Fruit fly (Drosophila melanogaster) whole organism, embryonic: ENCODE measurements around the gene CG14339.
A peak's percentile ranks its signal among the peaks of the same experiment; 100 is the strongest.

ENCODE experiments used
- B-H2 ChIP-seq: fragments of 200-800 bp; sonication (Bioruptor generic); optimal IDR thresholded peaks from 2 replicates; lab custom pipeline; 2018; ENCODE audit warnings: missing biosample characterization, mild to moderate bottlenecking, missing genetic modification characterization
- Bdp1 ChIP-seq: fragments of 200-800 bp; sonication (Bioruptor generic); optimal IDR thresholded peaks from 3 replicates; lab custom pipeline; 2016; ENCODE audit warnings: missing biosample characterization, missing genetic modification characterization
- Blimp-1 ChIP-seq: fragments of 200-800 bp; sonication (Bioruptor generic); optimal IDR thresholded peaks from 3 replicates; lab custom pipeline; 2018; ENCODE audit warnings: missing biosample characterization, missing genetic modification characterization, mild to moderate bottlenecking, moderate library complexity, missing genetic modification reagents
- Bteb2 ChIP-seq: fragments of 200-800 bp; sonication (Bioruptor generic); optimal IDR thresholded peaks from 2 replicates; lab custom pipeline; 2016; ENCODE audit warnings: missing biosample characterization, missing genetic modification characterization
- CG10366 ChIP-seq: fragments of 200-800 bp; sonication (Bioruptor generic); IDR thresholded peaks from 2 replicates; pipeline ENCODE4 v1.3.6; 2022; ENCODE audit warnings: missing biosample characterization, missing genetic modification characterization
- CG11560 ChIP-seq: fragments of 200-800 bp; sonication (Bioruptor generic); IDR thresholded peaks from 3 replicates; pipeline ENCODE4 v1.3.6; 2022; ENCODE audit warnings: missing biosample characterization, missing genetic modification characterization
- CG12391 ChIP-seq: fragments of 200-800 bp; sonication (Bioruptor generic); optimal IDR thresholded peaks from 3 replicates; lab custom pipeline; 2018; ENCODE audit warnings: missing biosample characterization, mild to moderate bottlenecking, missing genetic modification characterization, moderate library complexity
- CG13894 ChIP-seq: fragments of 200-800 bp; sonication (Bioruptor generic); optimal IDR thresholded peaks from 3 replicates; lab custom pipeline; 2018; ENCODE audit warnings: missing biosample characterization, mild to moderate bottlenecking, missing genetic modification characterization, moderate library complexity
- CG14710 ChIP-seq: fragments of 200-800 bp; sonication (Bioruptor generic); optimal IDR thresholded peaks from 3 replicates; lab custom pipeline; 2019; ENCODE audit warnings: missing biosample characterization, mild to moderate bottlenecking, missing genetic modification characterization, moderate library complexity
- CG16779 ChIP-seq: fragments of 200-800 bp; sonication (Bioruptor generic); IDR thresholded peaks from 2 replicates; pipeline ENCODE4 v1.3.6; 2022; ENCODE audit warnings: missing biosample characterization, missing genetic modification characterization
- CG17802 ChIP-seq: fragments of 200-800 bp; sonication (Bioruptor generic); optimal IDR thresholded peaks from 2 replicates; lab custom pipeline; 2018; ENCODE audit warnings: missing biosample characterization, mild to moderate bottlenecking, missing genetic modification characterization, moderate library complexity
- CG31224 ChIP-seq: fragments of 200-800 bp; sonication (Bioruptor generic); IDR thresholded peaks from 2 replicates; pipeline ENCODE4 v1.3.6; 2022; ENCODE audit warnings: missing biosample characterization, missing genetic modification characterization
- CG32532 ChIP-seq: fragments of 200-800 bp; sonication (Bioruptor generic); IDR thresholded peaks from 2 replicates; pipeline ENCODE4 v1.3.6; 2022; ENCODE audit warnings: missing biosample characterization, missing genetic modification characterization
- CG3281 ChIP-seq: fragments of 200-800 bp; sonication (Bioruptor generic); optimal IDR thresholded peaks from 3 replicates; lab custom pipeline; 2017; ENCODE audit warnings: missing biosample characterization, mild to moderate bottlenecking, missing genetic modification characterization
- CG34376 ChIP-seq: fragments of 200-800 bp; sonication (Bioruptor generic); optimal IDR thresholded peaks from 2 replicates; lab custom pipeline; 2018; ENCODE audit warnings: missing biosample characterization, mild to moderate bottlenecking, missing genetic modification characterization
- CG4282 ChIP-seq: fragments of 200-800 bp; sonication (Bioruptor generic); optimal IDR thresholded peaks from 2 replicates; lab custom pipeline; 2016; ENCODE audit warnings: missing biosample characterization, missing genetic modification characterization
- CG4328 ChIP-seq: fragments of 200-800 bp; sonication (Bioruptor generic); optimal IDR thresholded peaks from 3 replicates; lab custom pipeline; 2017; ENCODE audit warnings: missing biosample characterization, missing genetic modification reagents, missing genetic modification characterization
- CG8089 ChIP-seq: fragments of 200-800 bp; sonication (Bioruptor generic); optimal IDR thresholded peaks from 3 replicates; lab custom pipeline; 2016; ENCODE audit warnings: missing biosample characterization, missing genetic modification characterization
- CG9727 ChIP-seq: fragments of 200-800 bp; sonication (Bioruptor generic); optimal IDR thresholded peaks from 3 replicates; lab custom pipeline; 2017; ENCODE audit warnings: missing biosample characterization, mild to moderate bottlenecking, missing genetic modification characterization
- CTCF ChIP-seq: fragments of 200-800 bp; sonication (Bioruptor generic); optimal IDR thresholded peaks from 2 replicates; lab custom pipeline; 2017; ENCODE audit warnings: missing biosample characterization, mild to moderate bottlenecking, missing genetic modification characterization, moderate library complexity
- Chrac-16 ChIP-seq: fragments of 200-800 bp; sonication (Bioruptor generic); optimal IDR thresholded peaks from 3 replicates; lab custom pipeline; 2016; ENCODE audit warnings: missing biosample characterization, missing genetic modification characterization
- Dbx ChIP-seq: fragments of 200-800 bp; sonication (Bioruptor generic); IDR thresholded peaks from 3 replicates; pipeline ENCODE4 v1.3.6; 2022; ENCODE audit warnings: missing biosample characterization, missing genetic modification characterization
- E2f1 ChIP-seq: fragments of 200-800 bp; sonication (Bioruptor generic); IDR thresholded peaks from 2 replicates; pipeline ENCODE4 v1.3.6; 2022; ENCODE audit warnings: missing biosample characterization, missing genetic modification characterization
- Lhr ChIP-seq: fragments of 200-800 bp; sonication (Bioruptor generic); optimal IDR thresholded peaks from 3 replicates; lab custom pipeline; 2017; ENCODE audit warnings: mild to moderate bottlenecking, missing biosample characterization, missing genetic modification reagents, missing genetic modification characterization
- MTF-1 ChIP-seq: fragments of 200-800 bp; sonication (Bioruptor generic); optimal IDR thresholded peaks from 2 replicates; lab custom pipeline; 2018; ENCODE audit warnings: missing biosample characterization, mild to moderate bottlenecking, missing genetic modification characterization, borderline replicate concordance
- Med ChIP-seq: fragments of 200-800 bp; sonication (Bioruptor generic); peaks from one replicate; lab custom pipeline; 2016; ENCODE audit warnings: missing biosample characterization, missing genetic modification characterization, mild to moderate bottlenecking, inconsistent platforms, moderate library complexity
- Mrtf ChIP-seq: fragments of 200-800 bp; sonication (Bioruptor generic); IDR thresholded peaks from 3 replicates; pipeline ENCODE4 v1.3.6; 2022; ENCODE audit warnings: missing biosample characterization, missing genetic modification characterization
- ara ChIP-seq: fragments of 200-800 bp; sonication (Bioruptor generic); IDR thresholded peaks from 2 replicates; pipeline ENCODE4 v1.3.6; 2022; ENCODE audit warnings: missing biosample characterization, missing genetic modification characterization
- cwo ChIP-seq: fragments of 200-800 bp; sonication (Bioruptor generic); optimal IDR thresholded peaks from 3 replicates; lab custom pipeline; 2017; ENCODE audit warnings: missing biosample characterization, missing genetic modification characterization, mild to moderate bottlenecking, moderate library complexity, missing genetic modification reagents
- en ChIP-seq: fragments of 200-800 bp; sonication (Bioruptor generic); optimal IDR thresholded peaks from 2 replicates; lab custom pipeline; 2016; ENCODE audit warnings: missing biosample characterization, missing genetic modification characterization
- eve ChIP-seq, 2 experiments: fragments of >200 bp; optimal IDR thresholded peaks; 2 replicates each; lab custom pipeline; 2017; ENCODE audit warnings: missing biosample characterization in 2 of 2, missing genetic modification characterization in 2 of 2
- exex ChIP-seq: fragments of 200-800 bp; sonication (Bioruptor generic); optimal IDR thresholded peaks from 4 replicates; lab custom pipeline; 2018; ENCODE audit warnings: missing biosample characterization, mild to moderate bottlenecking, missing genetic modification characterization, moderate library complexity
- fd3F ChIP-seq: fragments of 200-800 bp; sonication (Bioruptor generic); optimal IDR thresholded peaks from 2 replicates; lab custom pipeline; 2018; ENCODE audit warnings: missing biosample characterization, mild to moderate bottlenecking, missing genetic modification characterization, moderate library complexity
- fru ChIP-seq: fragments of >200 bp; optimal IDR thresholded peaks from 2 replicates; lab custom pipeline; 2017
- gem ChIP-seq: fragments of 200-800 bp; sonication (Bioruptor generic); optimal IDR thresholded peaks from 2 replicates; lab custom pipeline; 2019; ENCODE audit warnings: missing biosample characterization, mild to moderate bottlenecking, missing genetic modification characterization, moderate library complexity
- gro ChIP-seq: fragments of 200-800 bp; sonication (Bioruptor generic); optimal IDR thresholded peaks from 2 replicates; lab custom pipeline; 2016; ENCODE audit warnings: missing biosample characterization, missing genetic modification characterization
- ind ChIP-seq: fragments of 200-800 bp; sonication (Bioruptor generic); optimal IDR thresholded peaks from 3 replicates; lab custom pipeline; 2016; ENCODE audit warnings: missing biosample characterization, missing genetic modification characterization
- lab ChIP-seq: fragments of 200-800 bp; sonication (Bioruptor generic); optimal IDR thresholded peaks from 3 replicates; lab custom pipeline; 2017; ENCODE audit warnings: missing biosample characterization, missing genetic modification characterization, mild to moderate bottlenecking, moderate library complexity, missing genetic modification reagents
- lbe ChIP-seq: fragments of 200-800 bp; sonication (Bioruptor generic); optimal IDR thresholded peaks from 2 replicates; lab custom pipeline; 2016; ENCODE audit warnings: missing biosample characterization, mild to moderate bottlenecking, missing genetic modification characterization
- nmo ChIP-seq: fragments of 200-800 bp; sonication (Bioruptor generic); optimal IDR thresholded peaks from 2 replicates; lab custom pipeline; 2018; ENCODE audit warnings: missing biosample characterization, mild to moderate bottlenecking, missing genetic modification characterization, moderate library complexity
- pzg ChIP-seq: fragments of 200-800 bp; sonication (Bioruptor generic); optimal IDR thresholded peaks from 3 replicates; lab custom pipeline; 2018; ENCODE audit warnings: missing biosample characterization, mild to moderate bottlenecking, missing genetic modification characterization, moderate library complexity
- rib ChIP-seq: fragments of 200-800 bp; sonication (Bioruptor generic); IDR thresholded peaks from 2 replicates; pipeline ENCODE4 v1.3.6; 2022; ENCODE audit warnings: missing biosample characterization, missing genetic modification characterization
- sd ChIP-seq: fragments of 200-800 bp; sonication (Bioruptor generic); optimal IDR thresholded peaks from 3 replicates; lab custom pipeline; 2018; ENCODE audit warnings: missing biosample characterization, mild to moderate bottlenecking, missing genetic modification characterization, moderate library complexity
- sens-2 ChIP-seq: fragments of 200-800 bp; sonication (Bioruptor generic); IDR thresholded peaks from 2 replicates; pipeline ENCODE4 v1.3.6; 2022; ENCODE audit warnings: missing biosample characterization, missing genetic modification characterization
- sug ChIP-seq: fragments of 200-800 bp; optimal IDR thresholded peaks from 2 replicates; lab custom pipeline; 2019; ENCODE audit warnings: missing biosample characterization, mild to moderate bottlenecking, missing genetic modification characterization, moderate library complexity
- tin ChIP-seq: fragments of 200-800 bp; sonication (Bioruptor generic); optimal IDR thresholded peaks from 3 replicates; lab custom pipeline; 2016; ENCODE audit warnings: missing biosample characterization, missing genetic modification characterization
- tio ChIP-seq: fragments of 200-800 bp; sonication (Bioruptor generic); optimal IDR thresholded peaks from 2 replicates; lab custom pipeline; 2017; ENCODE audit warnings: missing biosample characterization, missing genetic modification characterization, inconsistent platforms
- unpg ChIP-seq: fragments of 200-800 bp; sonication (Bioruptor generic); optimal IDR thresholded peaks from 3 replicates; lab custom pipeline; 2018; ENCODE audit warnings: missing biosample characterization, mild to moderate bottlenecking, missing genetic modification characterization, moderate library complexity
- z ChIP-seq: fragments of 200-800 bp; sonication (Bioruptor generic); IDR thresholded peaks from 3 replicates; pipeline ENCODE4 v1.3.6; 2022; ENCODE audit warnings: missing biosample characterization, missing genetic modification characterization

CG14339 gene

DNA sequence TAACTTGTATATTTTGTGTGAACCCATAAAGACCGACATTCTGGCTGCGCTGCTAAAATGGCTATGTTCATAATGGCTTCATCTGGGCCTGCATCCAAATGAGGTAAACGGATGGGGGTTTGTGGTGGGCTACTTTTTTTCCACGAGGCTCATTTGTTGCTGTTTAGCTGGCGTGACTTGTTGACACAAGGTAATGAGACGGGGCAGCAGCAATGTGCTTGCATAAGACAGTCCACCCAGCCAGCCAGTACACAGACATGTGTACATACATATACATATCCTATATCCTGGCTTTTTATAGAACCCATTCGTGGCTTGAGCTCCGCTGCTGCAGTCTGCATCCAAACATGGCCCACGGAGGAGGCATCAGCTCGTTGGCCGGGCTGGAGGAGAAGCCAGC is 4.3 kb downstream of the CG14339 start, which contains the start of gene CG14340:
Gene CG14340, plus strand, starts transcription at position 301 of the 400 bp plus-strand sequence.
- TF ChIP-seq CG11560 (tag; lab: Robert Waterston, UW) (no peak), fru (lab: Kevin White, UChicago) (no peak), CG31224 (no peak), sens-2 (GFP tag; lab: Robert Waterston, UW) (no peak), CTCF (GFP tag; lab: Kevin White, UChicago) (no peak), fd3F (GFP tag; lab: Kevin White, UChicago) (no peak), eve (GFP tag; optimal IDR thresholded peaks at IDR 0.05; lab: Kevin White, UChicago) (no peak), pzg (GFP tag; lab: Kevin White, UChicago) (no peak), MTF-1 (GFP tag; lab: Kevin White, UChicago) (no peak), en (no peak), unpg (GFP tag; lab: Kevin White, UChicago) (no peak), gem (tag; lab: Kevin White, UChicago) (no peak), ara (GFP tag; lab: Robert Waterston, UW) (no peak)
- TF ChIP-seq, all 482 proteins: peak for 0

DNA sequence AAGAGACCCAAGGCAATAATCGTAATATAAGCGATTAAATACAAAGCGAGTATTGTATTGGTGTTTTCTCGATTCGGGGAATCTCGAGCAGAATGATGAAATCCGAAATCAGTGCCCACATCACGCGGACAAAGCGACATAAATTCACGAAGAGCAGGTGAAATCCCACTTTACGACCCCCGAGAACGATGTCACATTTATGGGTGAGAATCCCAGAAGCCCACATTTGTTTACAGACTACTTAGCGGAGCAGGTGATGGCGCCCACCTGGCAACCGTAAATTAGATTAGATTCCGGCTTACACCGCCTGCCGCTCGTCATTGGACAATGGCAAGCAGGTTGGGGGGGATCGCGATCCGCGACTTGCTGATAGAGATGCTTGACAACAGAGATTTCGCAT is 5.9 kb downstream of the CG14339 start:
- TF ChIP-seq CG9727 (no peak), CG32532 (GFP tag; lab: Robert Waterston, UW) (peak; percentile 49), cwo (GFP tag; lab: Kevin White, UChicago) (peak; percentile 40), exex (tag; lab: Kevin White, UChicago) (peak; percentile 36), CG13894 (tag; lab: Kevin White, UChicago) (peak; percentile 50), Med (GFP tag; lab: Kevin White, UChicago) (peak; percentile 72), CG17802 (no peak), B-H2 (GFP tag; lab: Kevin White, UChicago) (no peak), lab (peak; percentile 32), Dbx (GFP tag; lab: Robert Waterston, UW) (peak; percentile 51; the same call in 2 of the 3 replicates), sd (tag; lab: Kevin White, UChicago) (peak; percentile 26), Lhr (GFP tag; lab: Kevin White, UChicago) (no peak), CG34376 (GFP tag; lab: Kevin White, UChicago) (peak; percentile 13), sug (tag; lab: Kevin White, UChicago) (peak; percentile 58), rib (0 out of 2 replicates have a peak, but pooled peaks have one; percentile 11)

DNA sequence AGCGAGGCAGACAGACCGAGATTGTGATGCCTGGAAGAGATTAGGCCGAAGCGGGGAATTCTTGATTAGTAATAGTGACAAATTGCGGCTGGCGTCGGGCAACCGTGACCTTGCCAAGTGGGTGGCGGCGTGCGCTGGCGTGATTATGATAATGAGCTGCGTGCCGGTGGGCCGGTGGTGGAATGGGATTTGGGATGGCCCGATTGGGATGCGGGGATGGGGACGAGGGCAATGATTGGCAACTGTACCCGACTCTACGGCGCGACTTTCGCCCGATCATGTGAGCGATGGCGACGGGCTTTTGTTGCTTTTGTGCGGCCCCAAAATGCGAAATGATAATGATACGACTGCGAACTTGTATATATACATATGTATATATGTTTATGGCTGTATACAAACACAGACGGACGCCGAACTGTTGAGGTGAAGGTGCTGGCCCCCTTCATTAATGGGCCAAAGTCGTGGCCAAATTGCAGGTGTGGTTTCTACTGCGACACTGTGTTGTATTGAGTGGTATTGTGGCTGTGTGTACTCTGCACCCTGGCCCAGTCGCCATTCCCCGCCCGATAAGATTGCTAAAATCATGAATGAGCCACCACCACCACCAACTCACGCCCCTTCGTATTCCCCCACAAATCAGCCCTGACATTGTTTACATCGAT is 8.5 kb downstream of the CG14339 start:
- TF ChIP-seq CG10366 (no peak), z (GFP tag; lab: Robert Waterston, UW) (no peak), tin (GFP tag; lab: Kevin White, UChicago) (no peak), unpg (GFP tag; lab: Kevin White, UChicago) (no peak), E2f1 (GFP tag; lab: Robert Waterston, UW) (no peak), Bdp1 (GFP tag; lab: Kevin White, UChicago) (no peak), gem (tag; lab: Kevin White, UChicago) (no peak), Chrac-16 (GFP tag; lab: Kevin White, UChicago) (no peak), CG16779 (GFP tag; lab: Robert Waterston, UW) (no peak), tio (GFP tag; lab: Kevin White, UChicago) (no peak), lbe (GFP tag; lab: Kevin White, UChicago) (peak; percentile 6), ind (no peak), CG4282 (no peak), CG8089 (GFP tag; lab: Kevin White, UChicago) (no peak), CG14710 (tag; lab: Kevin White, UChicago) (no peak), Bteb2 (no peak), CG3281 (GFP tag; lab: Kevin White, UChicago) (peak; percentile 25), gro (GFP tag; lab: Kevin White, UChicago) (peak; percentile 6), Blimp-1 (no peak), nmo (GFP tag; lab: Kevin White, UChicago) (no peak), CG4328 (GFP tag; lab: Kevin White, UChicago) (no peak), Mrtf (GFP tag; lab: Robert Waterston, UW) (no peak), CG12391 (no peak)
